Fruit fly (Drosophila melanogaster) whole organism, embryonic: ENCODE measurements around the gene zye.
A peak's percentile ranks its signal among the peaks of the same experiment; 100 is the strongest.

Experiments
- Aef1 ChIP-seq: fragments of 200-800 bp; sonication (Bioruptor generic); IDR thresholded peaks from 3 replicates; pipeline ENCODE4 v1.3.6; 2022; ENCODE audit warnings: missing biosample characterization, missing genetic modification characterization
- CG10267 ChIP-seq: fragments of 200-800 bp; sonication (Bioruptor generic); optimal IDR thresholded peaks from 2 replicates; lab custom pipeline; 2018; ENCODE audit warnings: missing biosample characterization, mild to moderate bottlenecking, missing genetic modification characterization, moderate library complexity
- CG10462 ChIP-seq: fragments of 200-800 bp; sonication (Bioruptor generic); optimal IDR thresholded peaks from 2 replicates; lab custom pipeline; 2016; ENCODE audit warnings: missing biosample characterization, missing genetic modification characterization
- CG11504 ChIP-seq: fragments of 200-800 bp; sonication (Bioruptor generic); optimal IDR thresholded peaks from 3 replicates; lab custom pipeline; 2019; ENCODE audit warnings: missing biosample characterization, mild to moderate bottlenecking, missing genetic modification characterization, moderate library complexity
- CG12219 ChIP-seq: fragments of 200-800 bp; sonication (Bioruptor generic); optimal IDR thresholded peaks from 3 replicates; lab custom pipeline; 2018; ENCODE audit warnings: missing biosample characterization, mild to moderate bottlenecking, missing genetic modification characterization
- CG1233 ChIP-seq: fragments of 200-800 bp; sonication (Bioruptor generic); optimal IDR thresholded peaks from 4 replicates; lab custom pipeline; 2018; ENCODE audit warnings: missing biosample characterization, mild to moderate bottlenecking, missing genetic modification characterization
- CG13424 ChIP-seq: fragments of 200-800 bp; sonication (Bioruptor generic); optimal IDR thresholded peaks from 2 replicates; lab custom pipeline; 2019; ENCODE audit warnings: missing biosample characterization, mild to moderate bottlenecking, missing genetic modification characterization, moderate library complexity
- CG13894 ChIP-seq: fragments of 200-800 bp; sonication (Bioruptor generic); optimal IDR thresholded peaks from 3 replicates; lab custom pipeline; 2018; ENCODE audit warnings: missing biosample characterization, mild to moderate bottlenecking, missing genetic modification characterization, moderate library complexity
- CG14667 ChIP-seq: fragments of 200-800 bp; sonication (Bioruptor generic); IDR thresholded peaks from 2 replicates; pipeline ENCODE4 v1.3.6; 2022; ENCODE audit warnings: missing biosample characterization, missing genetic modification characterization
- CG15479 ChIP-seq: fragments of 200-800 bp; sonication (Bioruptor generic); optimal IDR thresholded peaks from 3 replicates; lab custom pipeline; 2019; ENCODE audit warnings: missing biosample characterization, mild to moderate bottlenecking, missing genetic modification characterization, moderate library complexity
- CG1792 ChIP-seq: fragments of 200-800 bp; sonication (Bioruptor generic); optimal IDR thresholded peaks from 2 replicates; lab custom pipeline; 2016; ENCODE audit warnings: missing biosample characterization, missing genetic modification characterization
- CG3407 ChIP-seq: fragments of 200-800 bp; sonication (Bioruptor generic); optimal IDR thresholded peaks from 2 replicates; lab custom pipeline; 2018; ENCODE audit warnings: missing biosample characterization, mild to moderate bottlenecking, missing genetic modification characterization
- CG3838 ChIP-seq: fragments of 200-800 bp; sonication (Bioruptor generic); optimal IDR thresholded peaks from 3 replicates; lab custom pipeline; 2016; ENCODE audit warnings: missing biosample characterization, missing genetic modification characterization
- CG3847 ChIP-seq: fragments of 200-800 bp; sonication (Bioruptor generic); IDR thresholded peaks from 2 replicates; pipeline ENCODE4 v1.3.6; 2022; ENCODE audit warnings: missing biosample characterization, missing genetic modification characterization
- CG6791 ChIP-seq: fragments of 200-800 bp; sonication (Bioruptor generic); IDR thresholded peaks from 3 replicates; pipeline ENCODE4 v1.3.6; 2022; ENCODE audit warnings: missing biosample characterization, missing genetic modification characterization; ENCODE audit not compliant: partially characterized antibody
- CG6854 ChIP-seq: fragments of 200-800 bp; sonication (Bioruptor generic); optimal IDR thresholded peaks from 3 replicates; lab custom pipeline; 2017; ENCODE audit warnings: missing biosample characterization, mild to moderate bottlenecking, missing genetic modification characterization
- CG7745 ChIP-seq: fragments of 200-800 bp; sonication (Bioruptor generic); optimal IDR thresholded peaks from 2 replicates; lab custom pipeline; 2018; ENCODE audit warnings: missing biosample characterization, mild to moderate bottlenecking, missing genetic modification characterization, moderate library complexity
- CG7963 ChIP-seq: fragments of 200-800 bp; sonication (Bioruptor generic); IDR thresholded peaks from 3 replicates; pipeline ENCODE4 v1.3.6; 2022; ENCODE audit warnings: missing biosample characterization, missing genetic modification characterization; ENCODE audit not compliant: partially characterized antibody
- CG8089 ChIP-seq: fragments of 200-800 bp; sonication (Bioruptor generic); optimal IDR thresholded peaks from 3 replicates; lab custom pipeline; 2016; ENCODE audit warnings: missing biosample characterization, missing genetic modification characterization
- CG8765 ChIP-seq: fragments of 200-800 bp; sonication (Bioruptor generic); IDR thresholded peaks from 2 replicates; pipeline ENCODE4 v1.3.6; 2022; ENCODE audit warnings: missing biosample characterization, missing genetic modification characterization
- Dip3 ChIP-seq: fragments of 200-800 bp; sonication (Bioruptor generic); optimal IDR thresholded peaks from 3 replicates; lab custom pipeline; 2016; ENCODE audit warnings: missing biosample characterization, missing genetic modification characterization
- Fer3 ChIP-seq: fragments of 200-800 bp; sonication (Bioruptor generic); optimal IDR thresholded peaks from 2 replicates; lab custom pipeline; 2018; ENCODE audit warnings: missing biosample characterization, mild to moderate bottlenecking, missing genetic modification characterization, moderate library complexity
- Gsc ChIP-seq: fragments of 200-800 bp; sonication (Bioruptor generic); IDR thresholded peaks from 2 replicates; pipeline ENCODE4 v1.3.6; 2022; ENCODE audit warnings: missing biosample characterization, missing genetic modification characterization
- Hr3 ChIP-seq: fragments of 200-800 bp; sonication (Bioruptor generic); optimal IDR thresholded peaks from 3 replicates; lab custom pipeline; 2016; ENCODE audit warnings: missing biosample characterization, missing genetic modification characterization
- MBD-R2 ChIP-seq: fragments of 200-800 bp; sonication (Bioruptor generic); IDR thresholded peaks from 2 replicates; pipeline ENCODE4 v1.3.6; 2022; ENCODE audit warnings: missing biosample characterization, missing genetic modification characterization
- Mad ChIP-seq: fragments of 200-800 bp; sonication (Bioruptor generic); optimal IDR thresholded peaks from 2 replicates; lab custom pipeline; 2016; ENCODE audit warnings: missing biosample characterization, missing genetic modification characterization
- Max ChIP-seq: fragments of 200-800 bp; sonication (Bioruptor generic); optimal IDR thresholded peaks from 2 replicates; lab custom pipeline; 2016; ENCODE audit warnings: missing biosample characterization, mild to moderate bottlenecking, missing genetic modification characterization
- Ptx1 ChIP-seq: fragments of 200-800 bp; sonication (Bioruptor generic); IDR thresholded peaks from 2 replicates; pipeline ENCODE4 v1.3.6; 2022; ENCODE audit warnings: missing biosample characterization, missing genetic modification characterization
- cato ChIP-seq: fragments of 200-800 bp; sonication (Bioruptor generic); optimal IDR thresholded peaks from 2 replicates; lab custom pipeline; 2016; ENCODE audit warnings: missing biosample characterization, missing genetic modification characterization, borderline replicate concordance
- chif ChIP-seq, 2 experiments: fragments of 200-800 bp; sonication (Bioruptor generic); optimal IDR thresholded peaks; 3 replicates each; lab custom pipeline; 2016; ENCODE audit warnings: missing biosample characterization in 2 of 2, missing genetic modification characterization in 2 of 2
- dysf ChIP-seq: fragments of 200-800 bp; sonication (Bioruptor generic); IDR thresholded peaks from 3 replicates; pipeline ENCODE4 v1.3.6; 2022; ENCODE audit warnings: missing biosample characterization, missing genetic modification characterization
- esg ChIP-seq: fragments of 200-800 bp; sonication (Bioruptor generic); conservative IDR thresholded peaks from 2 replicates; pipeline ENCODE4 v1.3.6; 2022; ENCODE audit warnings: missing biosample characterization, missing genetic modification characterization
- gcm ChIP-seq: fragments of 200-800 bp; sonication (Bioruptor generic); optimal IDR thresholded peaks from 2 replicates; lab custom pipeline; 2019; ENCODE audit warnings: missing biosample characterization, mild to moderate bottlenecking, missing genetic modification characterization, moderate library complexity
- hkb ChIP-seq, 2 experiments: fragments of 200-800 bp in 1 of 2; fragments of >200 bp in 1 of 2; sonication (Bioruptor generic) in 1 of 2; IDR thresholded peaks in 1 of 2; optimal IDR thresholded peaks in 1 of 2; 2 replicates each; pipeline versions ENCODE4 v1.3.6 to Lab custom; 2017 to 2022; ENCODE audit warnings: missing biosample characterization in 1 of 2, missing genetic modification characterization in 1 of 2
- jigr1 ChIP-seq: fragments of 200-800 bp; sonication (Bioruptor generic); IDR thresholded peaks from 3 replicates; pipeline ENCODE4 v1.3.6; 2022; ENCODE audit warnings: missing biosample characterization, missing genetic modification characterization
- knrl ChIP-seq: fragments of 200-800 bp; sonication (Bioruptor generic); IDR thresholded peaks from 3 replicates; pipeline ENCODE4 v1.3.6; 2022; ENCODE audit warnings: missing biosample characterization, missing genetic modification characterization; ENCODE audit not compliant: partially characterized antibody
- lbe ChIP-seq: fragments of 200-800 bp; sonication (Bioruptor generic); optimal IDR thresholded peaks from 2 replicates; lab custom pipeline; 2016; ENCODE audit warnings: missing biosample characterization, mild to moderate bottlenecking, missing genetic modification characterization
- lilli ChIP-seq: fragments of 200-800 bp; sonication (Bioruptor generic); optimal IDR thresholded peaks from 3 replicates; lab custom pipeline; 2016; ENCODE audit warnings: missing biosample characterization, missing genetic modification characterization
- nom ChIP-seq: fragments of 200-800 bp; sonication (Bioruptor generic); optimal IDR thresholded peaks from 2 replicates; lab custom pipeline; 2017; ENCODE audit warnings: missing biosample characterization, missing genetic modification characterization, mild to moderate bottlenecking, moderate library complexity, missing genetic modification reagents
- rib ChIP-seq: fragments of 200-800 bp; sonication (Bioruptor generic); IDR thresholded peaks from 2 replicates; pipeline ENCODE4 v1.3.6; 2022; ENCODE audit warnings: missing biosample characterization, missing genetic modification characterization
- ssp ChIP-seq: fragments of 200-800 bp; sonication (Bioruptor generic); IDR thresholded peaks from 2 replicates; pipeline ENCODE4 v1.3.6; 2022; ENCODE audit warnings: missing biosample characterization, missing genetic modification characterization
- tio ChIP-seq: fragments of 200-800 bp; sonication (Bioruptor generic); optimal IDR thresholded peaks from 2 replicates; lab custom pipeline; 2017; ENCODE audit warnings: missing biosample characterization, missing genetic modification characterization, inconsistent platforms
- tll ChIP-seq, 2 experiments: fragments of 200-800 bp in 1 of 2; fragments of >200 bp in 1 of 2; sonication (Bioruptor generic) in 1 of 2; optimal IDR thresholded peaks; 2 replicates each; lab custom pipeline; 2017 to 2019; ENCODE audit warnings: missing biosample characterization in 2 of 2, missing genetic modification characterization in 2 of 2, mild to moderate bottlenecking in 1 of 2, moderate library complexity in 1 of 2
- trem ChIP-seq: fragments of 200-800 bp; optimal IDR thresholded peaks from 3 replicates; lab custom pipeline; 2019; ENCODE audit warnings: missing biosample characterization, mild to moderate bottlenecking, missing genetic modification characterization, moderate library complexity
- tup ChIP-seq: fragments of 200-800 bp; sonication (Bioruptor generic); optimal IDR thresholded peaks from 2 replicates; lab custom pipeline; 2016; ENCODE audit warnings: missing biosample characterization, mild to moderate bottlenecking, missing genetic modification characterization, moderate library complexity
- usp ChIP-seq: fragments of >200 bp; optimal IDR thresholded peaks from 2 replicates; lab custom pipeline; 2017; ENCODE audit warnings: missing biosample characterization, missing genetic modification characterization
- z ChIP-seq: fragments of 200-800 bp; sonication (Bioruptor generic); IDR thresholded peaks from 3 replicates; pipeline ENCODE4 v1.3.6; 2022; ENCODE audit warnings: missing biosample characterization, missing genetic modification characterization

zye gene

dm6 chr3L:20398243-20399222 is 14.9 kb upstream of the zye start (continued):
- no peak for TF ChIP-seq usp (GFP tag; lab: Kevin White, UChicago)
- peak; percentile 85 for TF ChIP-seq Ptx1 (GFP tag; lab: Robert Waterston, UW)
- TF ChIP-seq CG14667 (GFP tag; lab: Robert Waterston, UW), result peak; percentile 47
- peak; percentile 67 for TF ChIP-seq CG13894 (tag; lab: Kevin White, UChicago)
- peak; percentile 89 for TF ChIP-seq dysf
- TF ChIP-seq esg (GFP tag; lab: Robert Waterston, UW), result peak; percentile 78
- peak; percentile 85 for TF ChIP-seq CG12219 (GFP tag; lab: Kevin White, UChicago)
- TF ChIP-seq CG8089 (GFP tag; lab: Kevin White, UChicago), result peak; percentile 51
- no peak for TF ChIP-seq CG6791 (GFP tag; lab: Robert Waterston, UW)
- peak; percentile 84 for TF ChIP-seq gcm (GFP tag; lab: Kevin White, UChicago)
- TF ChIP-seq Dip3 (GFP tag; lab: Kevin White, UChicago), result peak; percentile 72
- TF ChIP-seq Aef1 (GFP tag; lab: Robert Waterston, UW), result peak; percentile 73
- peak; percentile 9; the same call in 1 of the 2 replicates for TF ChIP-seq MBD-R2
- TF ChIP-seq ssp (GFP tag; lab: Robert Waterston, UW), result peak; percentile 63
- peak; percentile 82 for TF ChIP-seq CG10267 (tag; lab: Kevin White, UChicago)
- no peak for TF ChIP-seq rib (GFP tag; lab: Robert Waterston, UW)
- TF ChIP-seq CG6854 (GFP tag; lab: Kevin White, UChicago), result peak; percentile 87
- TF ChIP-seq hkb (optimal IDR thresholded peaks at IDR 0.05; lab: Kevin White, UChicago), result no peak
- peak; percentile 89 for TF ChIP-seq hkb (GFP tag; IDR thresholded peaks at IDR 0.05; lab: Robert Waterston, UW)
- TF ChIP-seq CG13424 (tag; lab: Kevin White, UChicago), result peak; percentile 91
- peak; percentile 88 for TF ChIP-seq tio (GFP tag; lab: Kevin White, UChicago)
- TF ChIP-seq Max (GFP tag; lab: Kevin White, UChicago), result peak; percentile 83
- peak; percentile 76 for TF ChIP-seq CG10462
- TF ChIP-seq CG11504, result peak; percentile 92
- peak; percentile 73 for TF ChIP-seq CG3847
- peak; percentile 19 for TF ChIP-seq CG3838 (GFP tag; lab: Kevin White, UChicago)
- peak; percentile 32 for TF ChIP-seq tup (GFP tag; lab: Kevin White, UChicago)
- peak; percentile 90 for TF ChIP-seq CG1233 (GFP tag; lab: Kevin White, UChicago)
- TF ChIP-seq tll (GFP tag; optimal IDR thresholded peaks at IDR 0.05; lab: Kevin White, UChicago), result no peak
- no peak for TF ChIP-seq CG7745 (tag; lab: Kevin White, UChicago)
- TF ChIP-seq Fer3, result peak; percentile 83
- no peak for TF ChIP-seq Gsc (GFP tag; lab: Robert Waterston, UW)
- TF ChIP-seq CG3407 (GFP tag; lab: Kevin White, UChicago), result peak; percentile 82
- peak; percentile 82 for TF ChIP-seq Hr3 (GFP tag; lab: Kevin White, UChicago)
- peak; percentile 41 for TF ChIP-seq CG1792 (GFP tag; lab: Kevin White, UChicago)
- peak; percentile 89 for TF ChIP-seq lilli
- TF ChIP-seq CG8765 (GFP tag; lab: Robert Waterston, UW), result no peak
- TF ChIP-seq Mad (GFP tag; lab: Kevin White, UChicago), result peak; percentile 82
- TF ChIP-seq cato, result peak; percentile 64
- no peak for TF ChIP-seq CG7963 (GFP tag; lab: Robert Waterston, UW)
- TF ChIP-seq chif (GFP tag; optimal IDR thresholded peaks at IDR 0.05; lab: Kevin White, UChicago), result peak; percentile 56 to 72
- TF ChIP-seq nom (GFP tag; lab: Kevin White, UChicago), result no peak
- TF ChIP-seq lbe (GFP tag; lab: Kevin White, UChicago), result peak; percentile 30
- TF ChIP-seq z (GFP tag; lab: Robert Waterston, UW), result no peak
- no peak for TF ChIP-seq CG15479 (GFP tag; lab: Kevin White, UChicago)
- TF ChIP-seq jigr1 (GFP tag; lab: Robert Waterston, UW), result peak; percentile 48; the same call in 1 of the 3 replicates
- TF ChIP-seq trem (tag; lab: Kevin White, UChicago), result peak; percentile 77
- no peak for TF ChIP-seq knrl (GFP tag; lab: Robert Waterston, UW)
